Fruit fly (Drosophila melanogaster) whole organism, prepupa: ENCODE results near the gene CG15296.

Experiments used
- Blimp-1 ChIP-seq: fragments of 200-800 bp; sonication (Bioruptor generic); optimal IDR thresholded peaks from 3 replicates; lab custom pipeline; 2017; ENCODE audit warnings: missing biosample characterization, missing genetic modification characterization, mild to moderate bottlenecking, moderate library complexity, missing genetic modification reagents
- CG10631 ChIP-seq: fragments of 200-800 bp; sonication (Bioruptor generic); optimal IDR thresholded peaks from 2 replicates; lab custom pipeline; 2016; ENCODE audit warnings: missing biosample characterization, missing genetic modification characterization
- CG10669 ChIP-seq: fragments of 200-800 bp; sonication (Bioruptor generic); optimal IDR thresholded peaks from 3 replicates; lab custom pipeline; 2018; ENCODE audit warnings: missing biosample characterization, mild to moderate bottlenecking, missing genetic modification characterization, moderate library complexity
- CG11902 ChIP-seq: fragments of 200-800 bp; sonication (Bioruptor generic); optimal IDR thresholded peaks from 3 replicates; lab custom pipeline; 2016; ENCODE audit warnings: missing biosample characterization, missing genetic modification characterization
- CG1621 ChIP-seq: fragments of 200-800 bp; sonication (Bioruptor generic); optimal IDR thresholded peaks from 3 replicates; lab custom pipeline; 2018; ENCODE audit warnings: missing biosample characterization, mild to moderate bottlenecking, missing genetic modification characterization
- CG31627 ChIP-seq: fragments of 200-800 bp; sonication (Bioruptor generic); optimal IDR thresholded peaks from 3 replicates; lab custom pipeline; 2016; ENCODE audit warnings: missing biosample characterization, missing genetic modification characterization
- CG32006 ChIP-seq: fragments of 200-800 bp; sonication (Bioruptor generic); optimal IDR thresholded peaks from 3 replicates; lab custom pipeline; 2017; ENCODE audit warnings: missing biosample characterization, mild to moderate bottlenecking, missing genetic modification characterization
- CG3919 ChIP-seq: fragments of 200-800 bp; sonication (Bioruptor generic); optimal IDR thresholded peaks from 3 replicates; lab custom pipeline; 2016; ENCODE audit warnings: missing biosample characterization, missing genetic modification characterization
- CG4318 ChIP-seq: fragments of 200-800 bp; sonication (Bioruptor generic); optimal IDR thresholded peaks from 3 replicates; lab custom pipeline; 2017; ENCODE audit warnings: missing biosample characterization, mild to moderate bottlenecking, missing genetic modification characterization
- CG6276 ChIP-seq: fragments of 200-800 bp; sonication (Bioruptor generic); optimal IDR thresholded peaks from 2 replicates; lab custom pipeline; 2017; ENCODE audit warnings: missing biosample characterization, mild to moderate bottlenecking, missing genetic modification characterization
- CG6792 ChIP-seq: fragments of 200-800 bp; sonication (Bioruptor generic); optimal IDR thresholded peaks from 3 replicates; lab custom pipeline; 2016; ENCODE audit warnings: missing biosample characterization, missing genetic modification characterization
- CG6808 ChIP-seq: fragments of 200-800 bp; sonication (Bioruptor generic); optimal IDR thresholded peaks from 3 replicates; lab custom pipeline; 2017; ENCODE audit warnings: missing biosample characterization, missing genetic modification characterization, mild to moderate bottlenecking, moderate library complexity, missing genetic modification reagents
- CG7368 ChIP-seq: fragments of 200-800 bp; sonication (Bioruptor generic); optimal IDR thresholded peaks from 3 replicates; lab custom pipeline; 2016; ENCODE audit warnings: missing biosample characterization, missing genetic modification characterization
- CG8119 ChIP-seq: fragments of 200-800 bp; sonication (Bioruptor generic); IDR thresholded peaks from 3 replicates; pipeline ENCODE4 v1.3.6; 2022; ENCODE audit warnings: missing biosample characterization, missing genetic modification characterization
- CG8632 ChIP-seq: fragments of 200-800 bp; sonication (Bioruptor generic); optimal IDR thresholded peaks from 3 replicates; lab custom pipeline; 2016; ENCODE audit warnings: missing biosample characterization, missing genetic modification characterization
- CG9139 ChIP-seq: fragments of 200-800 bp; sonication (Bioruptor generic); optimal IDR thresholded peaks from 3 replicates; lab custom pipeline; 2017; ENCODE audit warnings: missing biosample characterization, mild to moderate bottlenecking, missing genetic modification characterization
- Eip75B ChIP-seq: fragments of 200-800 bp; sonication (Bioruptor generic); optimal IDR thresholded peaks from 3 replicates; lab custom pipeline; 2016; ENCODE audit warnings: missing biosample characterization, missing genetic modification characterization
- Eip78C ChIP-seq: fragments of 200-800 bp; sonication (Bioruptor generic); peaks from one replicate; lab custom pipeline; 2016; ENCODE audit warnings: missing biosample characterization, missing genetic modification characterization
- Eip93F ChIP-seq: fragments of 200-800 bp; sonication (Bioruptor generic); optimal IDR thresholded peaks from 2 replicates; lab custom pipeline; 2016; ENCODE audit warnings: missing biosample characterization, mild to moderate bottlenecking, missing genetic modification characterization
- Ets96B ChIP-seq: fragments of 200-800 bp; optimal IDR thresholded peaks from 2 replicates; lab custom pipeline; 2019; ENCODE audit warnings: missing biosample characterization, mild to moderate bottlenecking, missing genetic modification characterization, moderate library complexity
- Gug ChIP-seq: fragments of 200-800 bp; sonication (Bioruptor generic); IDR thresholded peaks from 2 replicates; pipeline ENCODE4 v1.3.6; 2022; ENCODE audit warnings: missing biosample characterization, missing genetic modification characterization
- Hr38 ChIP-seq: sonication (Bioruptor generic); optimal IDR thresholded peaks from 2 replicates; lab custom pipeline; 2016; ENCODE audit warnings: missing biosample characterization, missing genetic modification characterization
- Hr4 ChIP-seq: fragments of 200-800 bp; sonication (Bioruptor generic); optimal IDR thresholded peaks from 3 replicates; lab custom pipeline; 2016; ENCODE audit warnings: missing biosample characterization, missing genetic modification characterization
- Met ChIP-seq: fragments of 200-800 bp; sonication (Bioruptor generic); optimal IDR thresholded peaks from 3 replicates; lab custom pipeline; 2016; ENCODE audit warnings: missing biosample characterization, missing genetic modification characterization
- OdsH ChIP-seq: fragments of 200-800 bp; sonication (Bioruptor generic); optimal IDR thresholded peaks from 3 replicates; lab custom pipeline; 2016; ENCODE audit warnings: missing biosample characterization, missing genetic modification characterization
- Smox ChIP-seq: fragments of 200-800 bp; sonication (Bioruptor generic); optimal IDR thresholded peaks from 3 replicates; lab custom pipeline; 2016; ENCODE audit warnings: missing biosample characterization, missing genetic modification characterization
- Sox102F ChIP-seq: fragments of 200-800 bp; sonication (Bioruptor generic); optimal IDR thresholded peaks from 2 replicates; lab custom pipeline; 2016; ENCODE audit warnings: missing biosample characterization, mild to moderate bottlenecking, missing genetic modification characterization
- Sox15 ChIP-seq: fragments of 200-800 bp; sonication (Bioruptor generic); optimal IDR thresholded peaks from 3 replicates; lab custom pipeline; 2016; ENCODE audit warnings: missing biosample characterization, missing genetic modification characterization
- achi ChIP-seq: fragments of 200-800 bp; sonication (Bioruptor generic); optimal IDR thresholded peaks from 3 replicates; lab custom pipeline; 2016; ENCODE audit warnings: missing biosample characterization, missing genetic modification characterization
- dac ChIP-seq: fragments of 200-800 bp; sonication (Bioruptor generic); optimal IDR thresholded peaks from 2 replicates; lab custom pipeline; 2017; ENCODE audit warnings: missing biosample characterization, mild to moderate bottlenecking, missing genetic modification characterization
- dsx ChIP-seq: fragments of 200-800 bp; optimal IDR thresholded peaks from 3 replicates; lab custom pipeline; 2019; ENCODE audit warnings: missing biosample characterization, mild to moderate bottlenecking, missing genetic modification characterization, moderate library complexity; ENCODE audit not compliant: poor library complexity, severe bottlenecking
- esn ChIP-seq: fragments of 200-800 bp; sonication (Bioruptor generic); optimal IDR thresholded peaks from 2 replicates; lab custom pipeline; 2016; ENCODE audit warnings: missing biosample characterization, mild to moderate bottlenecking, missing genetic modification characterization, moderate library complexity
- fkh ChIP-seq: fragments of 200-800 bp; sonication (Bioruptor generic); optimal IDR thresholded peaks from 3 replicates; lab custom pipeline; 2017; ENCODE audit warnings: missing biosample characterization, mild to moderate bottlenecking, missing genetic modification characterization, moderate library complexity
- lz ChIP-seq: fragments of 200-800 bp; sonication (Bioruptor generic); optimal IDR thresholded peaks from 3 replicates; lab custom pipeline; 2016; ENCODE audit warnings: missing biosample characterization, missing genetic modification characterization
- net ChIP-seq: fragments of 200-800 bp; sonication (Bioruptor generic); optimal IDR thresholded peaks from 3 replicates; lab custom pipeline; 2016; ENCODE audit warnings: missing biosample characterization, missing genetic modification characterization
- pdm3 ChIP-seq: fragments of 200-800 bp; sonication (Bioruptor generic); optimal IDR thresholded peaks from 3 replicates; lab custom pipeline; 2016; ENCODE audit warnings: missing biosample characterization, missing genetic modification characterization
- spab ChIP-seq: fragments of 200-800 bp; sonication (Bioruptor generic); optimal IDR thresholded peaks from 2 replicates; lab custom pipeline; 2017; ENCODE audit warnings: missing biosample characterization, mild to moderate bottlenecking, missing genetic modification characterization, missing genetic modification reagents
- ss ChIP-seq, 2 experiments: fragments of 200-800 bp; sonication (Bioruptor generic); optimal IDR thresholded peaks; 2 replicates in 1 of 2; 3 replicates in 1 of 2; lab custom pipeline; 2017 to 2018; ENCODE audit warnings: mild to moderate bottlenecking in 2 of 2, missing biosample characterization in 2 of 2, missing genetic modification characterization in 2 of 2, moderate library complexity in 1 of 2
- svp ChIP-seq: fragments of 200-800 bp; sonication (Bioruptor generic); peaks from one replicate; lab custom pipeline; 2016; ENCODE audit warnings: missing biosample characterization, missing genetic modification characterization
- topi ChIP-seq: fragments of 200-800 bp; sonication (Bioruptor generic); optimal IDR thresholded peaks from 3 replicates; lab custom pipeline; 2016; ENCODE audit warnings: missing biosample characterization, missing genetic modification characterization
- vri ChIP-seq: fragments of 200-800 bp; sonication (Bioruptor generic); optimal IDR thresholded peaks from 3 replicates; lab custom pipeline; 2016; ENCODE audit warnings: missing biosample characterization, mild to moderate bottlenecking, missing genetic modification characterization

CG15296 gene

dm6 chrX:10566491-10566890, at the start of gene CG15296:
Gene CG15296 (minus strand): TSS chrX:10566591.
- TF ChIP-seq Ets96B (tag; lab: Kevin White, UChicago), result no peak
- TF ChIP-seq Sox15, result no peak
- no peak for TF ChIP-seq pdm3 (GFP tag; lab: Kevin White, UChicago)
- no peak for TF ChIP-seq achi (GFP tag; lab: Kevin White, UChicago)
- no peak for TF ChIP-seq ss (GFP tag; optimal IDR thresholded peaks at IDR 0.05; lab: Kevin White, UChicago)
- no peak for TF ChIP-seq lz
- no peak for TF ChIP-seq CG4318 (GFP tag; lab: Kevin White, UChicago)
- no peak for TF ChIP-seq CG1621
- TF ChIP-seq Hr38, result no peak
- TF ChIP-seq CG6792, result no peak
- no peak for TF ChIP-seq Eip93F (GFP tag; lab: Kevin White, UChicago)
- no peak for TF ChIP-seq Met (GFP tag; lab: Kevin White, UChicago)
- no peak for TF ChIP-seq Sox102F (GFP tag; lab: Kevin White, UChicago)
- TF ChIP-seq dac (GFP tag; lab: Kevin White, UChicago), result no peak
- no peak for TF ChIP-seq CG32006
- TF ChIP-seq esn (GFP tag; lab: Kevin White, UChicago), result no peak
- TF ChIP-seq Gug, result no peak

DNA sequence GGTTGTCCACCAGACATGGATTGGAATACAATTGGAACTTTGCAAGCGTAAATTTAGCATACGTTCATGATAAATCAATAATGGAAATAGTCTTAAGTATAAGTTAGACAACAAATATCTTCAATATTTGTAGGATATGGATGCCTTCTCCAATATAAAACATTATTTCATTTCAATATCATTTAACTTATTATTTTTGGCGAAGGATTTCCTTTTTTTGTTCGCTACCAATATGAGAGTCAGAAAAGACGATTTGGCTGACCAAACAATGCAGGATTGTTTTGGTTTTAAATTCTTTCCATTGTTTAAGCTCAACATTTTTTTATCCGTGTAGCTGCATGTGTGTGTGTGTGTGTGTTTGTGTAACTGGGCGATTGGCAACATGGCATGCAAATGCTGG, 48.8 kb upstream of the CG15296 start:
- TF ChIP-seq Blimp-1 (GFP tag; lab: Kevin White, UChicago), result no peak
- no peak for TF ChIP-seq Eip75B (GFP tag; lab: Kevin White, UChicago)
- peak; percentile 23 for TF ChIP-seq CG6808 (GFP tag; lab: Kevin White, UChicago)
- TF ChIP-seq CG31627 (GFP tag; lab: Kevin White, UChicago), result no peak
- peak in 1 of 2 experiments; percentile 6 for TF ChIP-seq ss (GFP tag; optimal IDR thresholded peaks at IDR 0.05; lab: Kevin White, UChicago)
- TF ChIP-seq CG6276, result no peak
- no peak for TF ChIP-seq CG9139
- TF ChIP-seq CG10631 (GFP tag; lab: Kevin White, UChicago), result no peak
- TF ChIP-seq CG8632, result no peak
- TF ChIP-seq esn (GFP tag; lab: Kevin White, UChicago), result no peak
- TF ChIP-seq CG10669 (GFP tag; lab: Kevin White, UChicago), result no peak
- TF ChIP-seq CG4318 (GFP tag; lab: Kevin White, UChicago), result no peak
- no peak for TF ChIP-seq CG3919
- TF ChIP-seq Hr38, result no peak
- TF ChIP-seq Hr4, result no peak
- TF ChIP-seq svp (GFP tag; lab: Kevin White, UChicago), result peak; percentile 67
- TF ChIP-seq Smox, result no peak
- TF ChIP-seq Eip78C (GFP tag; lab: Kevin White, UChicago), result peak; percentile 55
- no peak for TF ChIP-seq CG8119 (GFP tag; lab: Robert Waterston, UW)
- peak; percentile 4 for TF ChIP-seq topi (GFP tag; lab: Kevin White, UChicago)
- no peak for TF ChIP-seq CG11902
- peak; percentile 44 for TF ChIP-seq CG32006
- no peak for TF ChIP-seq OdsH (GFP tag; lab: Kevin White, UChicago)
- TF ChIP-seq net (GFP tag; lab: Kevin White, UChicago), result no peak
- no peak for TF ChIP-seq dsx (GFP tag; lab: Kevin White, UChicago)
- no peak for TF ChIP-seq spab
- no peak for TF ChIP-seq vri
- TF ChIP-seq lz, result no peak
- no peak for TF ChIP-seq Sox102F (GFP tag; lab: Kevin White, UChicago)

dm6 chrX:10613568-10613967, 47.2 kb upstream of the CG15296 start:
- peak; percentile 24 for TF ChIP-seq CG7368 (GFP tag; lab: Kevin White, UChicago)
- peak; percentile 1 for TF ChIP-seq svp (GFP tag; lab: Kevin White, UChicago)
- TF ChIP-seq fkh (GFP tag; lab: Kevin White, UChicago), result no peak
- no peak for TF ChIP-seq Eip78C (GFP tag; lab: Kevin White, UChicago)
- TF ChIP-seq topi (GFP tag; lab: Kevin White, UChicago), result no peak
